Worm (Caenorhabditis elegans): ENCODE results near the gene C25E10.5.

- TF ChIP-seq ztf-23 (GFP tag; IDR thresholded peaks at IDR 0.05) (no peak), ref-1 (GFP tag; conservative IDR thresholded peaks at IDR 0.05) (no peak), klf-2 (GFP tag; conservative IDR thresholded peaks at IDR 0.05) (no peak), flt-1 (GFP tag; IDR thresholded peaks at IDR 0.05) (no peak), med-1 (GFP tag; optimal IDR thresholded peaks at IDR 0.05; ENCODE audit: insufficient read depth) (no peak), ztf-29 (GFP tag; IDR thresholded peaks at IDR 0.05) (no peak)
Observed at ce11 chrV:9022078-9022477, 8.3 kb upstream of the C25E10.5 start, which contains the start of gene oac-41.
